Worm (Caenorhabditis elegans) whole organism, L2 larva: Measurements from ENCODE around the gene ptc-1.

ENCODE experiments used
- C34F6.9 ChIP-seq: fragments of 150-350 bp; optimal IDR thresholded peaks from 2 replicates; lab custom pipeline; 2014; ENCODE audit warnings: missing biosample characterization, missing genetic modification characterization
- F13H6.1 ChIP-seq: sonication (generic microtip); optimal IDR thresholded peaks from 2 replicates; lab custom pipeline; 2016; ENCODE audit warnings: missing genetic modification characterization, missing compliant biosample characterization
- R02D3.7 ChIP-seq: fragments of 150-350 bp; optimal IDR thresholded peaks from 2 replicates; lab custom pipeline; 2014; ENCODE audit warnings: missing biosample characterization, missing genetic modification characterization
- ZK546.5 ChIP-seq: sonication (generic microtip); optimal IDR thresholded peaks from 2 replicates; lab custom pipeline; 2017; ENCODE audit warnings: missing biosample characterization, missing genetic modification characterization
- alr-1 ChIP-seq: fragments of 150-350 bp; optimal IDR thresholded peaks from 2 replicates; lab custom pipeline; 2014; ENCODE audit warnings: missing biosample characterization, missing genetic modification characterization
- aly-2 ChIP-seq: fragments of 150-350 bp; optimal IDR thresholded peaks from 2 replicates; lab custom pipeline; 2014; ENCODE audit warnings: missing biosample characterization, missing genetic modification characterization
- ama-1 ChIP-seq: fragments of 150-350 bp; optimal IDR thresholded peaks from 2 replicates; lab custom pipeline; 2018; ENCODE audit warnings: inconsistent platforms
- blmp-1 ChIP-seq: sonication (generic microtip); optimal IDR thresholded peaks from 2 replicates; lab custom pipeline; 2017; ENCODE audit warnings: missing genetic modification characterization, mild to moderate bottlenecking, missing compliant biosample characterization, antibody characterized with exemption, moderate library complexity; ENCODE audit not compliant: insufficient read depth
- ceh-16 ChIP-seq: fragments of 150-350 bp; optimal IDR thresholded peaks from 2 replicates; lab custom pipeline; 2014; ENCODE audit warnings: missing biosample characterization, missing genetic modification characterization
- ceh-82 ChIP-seq: fragments of 150-350 bp; optimal IDR thresholded peaks from 2 replicates; lab custom pipeline; 2014; ENCODE audit warnings: missing biosample characterization, missing genetic modification characterization
- crh-2 ChIP-seq: sonication (generic microtip); optimal IDR thresholded peaks from 2 replicates; lab custom pipeline; 2017; ENCODE audit warnings: missing biosample characterization, missing genetic modification characterization
- elt-1 ChIP-seq: fragments of 150-350 bp; optimal IDR thresholded peaks from 2 replicates; lab custom pipeline; 2014; ENCODE audit warnings: missing biosample characterization, missing genetic modification characterization
- elt-3 ChIP-seq: sonication (generic microtip); optimal IDR thresholded peaks from 2 replicates; lab custom pipeline; 2017; ENCODE audit warnings: missing biosample characterization, missing genetic modification characterization
- fos-1 ChIP-seq: fragments of 150-350 bp; optimal IDR thresholded peaks from 2 replicates; lab custom pipeline; 2014; ENCODE audit warnings: missing biosample characterization, missing genetic modification characterization
- gmeb-1 ChIP-seq: fragments of 150-350 bp; optimal IDR thresholded peaks from 2 replicates; lab custom pipeline; 2014; ENCODE audit warnings: missing biosample characterization, missing genetic modification characterization
- lin-11 ChIP-seq: fragments of 150-350 bp; sonication (generic microtip); optimal IDR thresholded peaks from 2 replicates; lab custom pipeline; 2014; ENCODE audit warnings: missing biosample characterization, missing genetic modification characterization, inconsistent platforms, mixed read lengths
- lin-13 ChIP-seq: fragments of 150-350 bp; optimal IDR thresholded peaks from 2 replicates; lab custom pipeline; 2014; ENCODE audit warnings: missing biosample characterization, missing genetic modification reagents, missing genetic modification characterization
- lin-39 ChIP-seq: fragments of 150-350 bp; optimal IDR thresholded peaks from 2 replicates; lab custom pipeline; 2014; ENCODE audit warnings: missing biosample characterization, missing genetic modification reagents, missing genetic modification characterization
- lsy-2 ChIP-seq, 2 experiments: fragments of 150-350 bp in 1 of 2; sonication (generic microtip) in 1 of 2; optimal IDR thresholded peaks; 2 replicates each; lab custom pipeline; 2014 to 2017; ENCODE audit warnings: missing biosample characterization in 2 of 2, missing genetic modification characterization in 2 of 2
- mab-5 ChIP-seq: fragments of 150-350 bp; optimal IDR thresholded peaks from 2 replicates; lab custom pipeline; 2014; ENCODE audit warnings: missing biosample characterization, missing genetic modification characterization
- mbf-1 ChIP-seq: sonication (generic microtip); optimal IDR thresholded peaks from 2 replicates; lab custom pipeline; 2017; ENCODE audit warnings: missing biosample characterization, missing genetic modification characterization
- mdl-1 ChIP-seq, 2 experiments: fragments of 150-350 bp in 1 of 2; sonication (generic microtip) in 1 of 2; optimal IDR thresholded peaks; 2 replicates each; lab custom pipeline; 2017; ENCODE audit warnings: missing biosample characterization in 2 of 2, missing genetic modification characterization in 2 of 2
- nhr-10 ChIP-seq: sonication (generic microtip); optimal IDR thresholded peaks from 2 replicates; lab custom pipeline; 2017; ENCODE audit warnings: missing biosample characterization, missing genetic modification characterization
- nhr-12 ChIP-seq: fragments of 150-350 bp; optimal IDR thresholded peaks from 2 replicates; lab custom pipeline; 2014; ENCODE audit warnings: missing biosample characterization, missing genetic modification characterization
- nhr-129 ChIP-seq: fragments of 150-350 bp; optimal IDR thresholded peaks from 2 replicates; lab custom pipeline; 2014; ENCODE audit warnings: missing biosample characterization, missing genetic modification characterization
- nhr-21 ChIP-seq: fragments of 150-350 bp; optimal IDR thresholded peaks from 2 replicates; lab custom pipeline; 2014; ENCODE audit warnings: missing biosample characterization, missing genetic modification characterization
- nhr-237 ChIP-seq: fragments of 150-350 bp; optimal IDR thresholded peaks from 2 replicates; lab custom pipeline; 2014; ENCODE audit warnings: missing biosample characterization, missing genetic modification characterization
- nhr-25 ChIP-seq: fragments of 150-350 bp; sonication (generic microtip); optimal IDR thresholded peaks from 3 replicates; lab custom pipeline; 2014; ENCODE audit warnings: missing biosample characterization, missing genetic modification characterization
- nhr-77 ChIP-seq: fragments of 150-350 bp; optimal IDR thresholded peaks from 2 replicates; lab custom pipeline; 2014; ENCODE audit warnings: missing biosample characterization, missing genetic modification characterization
- peb-1 ChIP-seq: fragments of 150-350 bp; optimal IDR thresholded peaks from 2 replicates; lab custom pipeline; 2014; ENCODE audit warnings: missing biosample characterization, missing genetic modification characterization
- skn-1 ChIP-seq: sonication (generic microtip); optimal IDR thresholded peaks from 2 replicates; lab custom pipeline; 2017; ENCODE audit warnings: missing biosample characterization, missing genetic modification characterization
- sma-3 ChIP-seq: sonication (generic microtip); optimal IDR thresholded peaks from 2 replicates; lab custom pipeline; 2016; ENCODE audit warnings: missing genetic modification reagents, missing genetic modification characterization, missing compliant biosample characterization
- sma-9 ChIP-seq, 2 experiments: fragments of 150-350 bp in 1 of 2; sonication (generic microtip) in 1 of 2; optimal IDR thresholded peaks; 2 replicates each; lab custom pipeline; 2014 to 2016; ENCODE audit warnings: missing genetic modification characterization in 2 of 2, mild to moderate bottlenecking in 1 of 2, missing biosample characterization in 1 of 2, missing compliant biosample characterization in 1 of 2, missing genetic modification reagents in 1 of 2, moderate library complexity in 1 of 2
- unc-39 ChIP-seq: fragments of 150-350 bp; optimal IDR thresholded peaks from 2 replicates; lab custom pipeline; 2014; ENCODE audit warnings: missing biosample characterization, missing genetic modification characterization
- unc-55 ChIP-seq: fragments of 150-350 bp; sonication (generic microtip); optimal IDR thresholded peaks from 3 replicates; lab custom pipeline; 2014; ENCODE audit warnings: missing biosample characterization, missing genetic modification reagents, missing genetic modification characterization
- unc-62 ChIP-seq: fragments of 150-350 bp; optimal IDR thresholded peaks from 2 replicates; lab custom pipeline; 2014; ENCODE audit warnings: missing biosample characterization, missing genetic modification reagents, missing genetic modification characterization
- zag-1 ChIP-seq: fragments of 150-350 bp; optimal IDR thresholded peaks from 2 replicates; lab custom pipeline; 2014; ENCODE audit warnings: missing biosample characterization, missing genetic modification characterization
- ztf-1 ChIP-seq: fragments of 200-800 bp; sonication (Bioruptor generic); conservative IDR thresholded peaks from 2 replicates; pipeline ENCODE4 v1.3.6; 2022; ENCODE audit warnings: missing genetic modification characterization, missing compliant biosample characterization
- ztf-11 ChIP-seq: sonication (generic microtip); optimal IDR thresholded peaks from 2 replicates; lab custom pipeline; 2017; ENCODE audit warnings: missing biosample characterization, missing genetic modification characterization
- ztf-4 ChIP-seq: fragments of 150-350 bp; optimal IDR thresholded peaks from 2 replicates; lab custom pipeline; 2014; ENCODE audit warnings: missing biosample characterization, missing genetic modification characterization

Gene ptc-1

ce11 chrII:7930671-7931070 is 37.6 kb downstream of the ptc-1 start:
- TF ChIP-seq sma-9 (GFP tag; optimal IDR thresholded peaks at IDR 0.05; lab: Kevin White, UChicago) = no peak
- TF ChIP-seq sma-9 (tag; optimal IDR thresholded peaks at IDR 0.05; lab: Kevin White, UChicago) = no peak
- TF ChIP-seq ceh-16 = peak; percentile 69
- TF ChIP-seq, all 48 proteins: peak for 1

- no peak for TF ChIP-seq unc-55
- TF ChIP-seq ceh-16 = no peak
- no peak for TF ChIP-seq alr-1 (tag; lab: Kevin White, UChicago)
- TF ChIP-seq lin-39 (tag; lab: Kevin White, UChicago) = no peak
- no peak for TF ChIP-seq lsy-2 (tag; optimal IDR thresholded peaks at IDR 0.05; lab: Kevin White, UChicago)
Observed at ce11 chrII:7935622-7936021, 42.6 kb downstream of the ptc-1 start.

ce11 chrII:7938078-7938477 is 45.1 kb downstream of the ptc-1 start, which contains the start of gene ZK669.2:
Gene ZK669.2, minus strand, starts transcription at chrII:7938178.
- TF ChIP-seq mbf-1 (tag; lab: Kevin White, UChicago) (no peak), lin-39 (tag; lab: Kevin White, UChicago) (no peak), ztf-11 (tag; lab: Kevin White, UChicago) (no peak), mab-5 (tag; lab: Kevin White, UChicago) (no peak), skn-1 (tag; lab: Kevin White, UChicago) (no peak), nhr-10 (tag; lab: Kevin White, UChicago) (no peak), ztf-4 (tag; lab: Kevin White, UChicago) (no peak), lin-11 (tag; lab: Kevin White, UChicago) (no peak), nhr-77 (tag; lab: Kevin White, UChicago) (no peak), elt-3 (no peak), peb-1 (tag; lab: Kevin White, UChicago) (no peak), zag-1 (no peak)

ce11 chrII:7940848-7941247 is 47.8 kb downstream of the ptc-1 start, which contains the start of gene ZK669.3:
Gene ZK669.3, plus strand, starts transcription at chrII:7941148.
- TF ChIP-seq ztf-1 (no peak), C34F6.9 (tag; lab: Kevin White, UChicago) (no peak), alr-1 (tag; lab: Kevin White, UChicago) (no peak), nhr-21 (tag; lab: Kevin White, UChicago) (no peak), lin-11 (tag; lab: Kevin White, UChicago) (no peak), nhr-237 (no peak), peb-1 (tag; lab: Kevin White, UChicago) (no peak), fos-1 (tag; lab: Kevin White, UChicago) (no peak), sma-9 (GFP tag; optimal IDR thresholded peaks at IDR 0.05; lab: Kevin White, UChicago) (no peak), sma-9 (tag; optimal IDR thresholded peaks at IDR 0.05; lab: Kevin White, UChicago) (no peak), ama-1 (lab: Kevin White, UChicago) (no peak), crh-2 (tag; lab: Kevin White, UChicago) (no peak), unc-62 (no peak), aly-2 (tag; lab: Kevin White, UChicago) (no peak), ztf-4 (tag; lab: Kevin White, UChicago) (no peak), sma-3 (GFP tag; lab: Kevin White, UChicago) (no peak), lin-13 (no peak)

ce11 chrII:7944333-7944744 is 51.3 kb downstream of the ptc-1 start:
- TF ChIP-seq sma-9 (GFP tag; optimal IDR thresholded peaks at IDR 0.05; lab: Kevin White, UChicago) = peak; percentile 40
- TF ChIP-seq sma-9 (tag; optimal IDR thresholded peaks at IDR 0.05; lab: Kevin White, UChicago) = no peak
- TF ChIP-seq mdl-1 (tag; optimal IDR thresholded peaks at IDR 0.05; lab: Kevin White, UChicago) = peak; percentile 27 to 44
- TF ChIP-seq skn-1 (tag; lab: Kevin White, UChicago) = no peak
- no peak for TF ChIP-seq nhr-237
- peak; percentile 4 for TF ChIP-seq fos-1 (tag; lab: Kevin White, UChicago)
- TF ChIP-seq lsy-2 (tag; optimal IDR thresholded peaks at IDR 0.05; lab: Kevin White, UChicago) = peak in 1 of 2 experiments; percentile 32

- TF ChIP-seq F13H6.1 (peak; percentile 76), elt-1 (tag; lab: Kevin White, UChicago) (no peak), peb-1 (tag; lab: Kevin White, UChicago) (no peak), ceh-82 (tag; lab: Kevin White, UChicago) (peak; percentile 12), blmp-1 (tag; lab: Kevin White, UChicago) (peak; percentile 51), R02D3.7 (tag; lab: Kevin White, UChicago) (peak; percentile 46), lin-13 (peak; percentile 64), unc-39 (tag; lab: Kevin White, UChicago) (no peak), ZK546.5 (tag; lab: Kevin White, UChicago) (no peak), lin-39 (tag; lab: Kevin White, UChicago) (no peak), nhr-10 (tag; lab: Kevin White, UChicago) (peak; percentile 29), alr-1 (tag; lab: Kevin White, UChicago) (no peak), elt-3 (no peak), nhr-237 (peak; percentile 73), nhr-21 (tag; lab: Kevin White, UChicago) (peak; percentile 88), nhr-129 (peak; percentile 84), ztf-11 (tag; lab: Kevin White, UChicago) (no peak), gmeb-1 (tag; lab: Kevin White, UChicago) (peak; percentile 99), sma-9 (GFP tag; optimal IDR thresholded peaks at IDR 0.05; lab: Kevin White, UChicago) (peak; percentile 91), sma-9 (tag; optimal IDR thresholded peaks at IDR 0.05; lab: Kevin White, UChicago) (no peak), C34F6.9 (tag; lab: Kevin White, UChicago) (peak; percentile 86), lsy-2 (tag; optimal IDR thresholded peaks at IDR 0.05; lab: Kevin White, UChicago) (peak; percentile 87 to 94), nhr-25 (tag; lab: Kevin White, UChicago) (peak; percentile 81), nhr-12 (tag; lab: Kevin White, UChicago) (no peak), mdl-1 (tag; optimal IDR thresholded peaks at IDR 0.05; lab: Kevin White, UChicago) (peak; percentile 3 to 35), ama-1 (lab: Kevin White, UChicago) (peak; percentile 82)
Observed at ce11 chrII:7945168-7945567, 52.1 kb downstream of the ptc-1 start, which contains the start of gene dbt-1. Gene dbt-1, minus strand, starts transcription at chrII:7945206.
